Worm (Caenorhabditis elegans) whole organism, early embryonic: ENCODE data around the gene nhr-183.

Source experiments
- ama-1 ChIP-seq: fragments of 150-350 bp; optimal IDR thresholded peaks from 2 replicates; lab custom pipeline; 2014
- ceh-13 ChIP-seq: fragments of 200-800 bp; sonication (Bioruptor generic); optimal IDR thresholded peaks from 2 replicates; lab custom pipeline; 2018; ENCODE audit warnings: mild to moderate bottlenecking, missing genetic modification characterization, missing compliant biosample characterization
- ets-7 ChIP-seq: sonication (generic microtip); optimal IDR thresholded peaks from 2 replicates; lab custom pipeline; 2016; ENCODE audit warnings: missing genotype, missing genetic modification characterization, missing compliant biosample characterization
- flt-1 ChIP-seq: fragments of 200-800 bp; sonication (Bioruptor generic); IDR thresholded peaks from 2 replicates; pipeline ENCODE4 v1.3.6; 2022; ENCODE audit warnings: missing genetic modification characterization, missing compliant biosample characterization
- hmbx-1 ChIP-seq: sonication (generic microtip); optimal IDR thresholded peaks from 2 replicates; lab custom pipeline; 2016; ENCODE audit warnings: mild to moderate bottlenecking, missing genetic modification characterization, missing compliant biosample characterization
- hnd-1 ChIP-seq: sonication (generic microtip); optimal IDR thresholded peaks from 2 replicates; lab custom pipeline; 2016; ENCODE audit warnings: missing genetic modification characterization, missing compliant biosample characterization
- tbx-37 ChIP-seq: fragments of 200-800 bp; sonication (Bioruptor generic); conservative IDR thresholded peaks from 2 replicates; pipeline ENCODE4 v1.3.6; 2022; ENCODE audit warnings: missing genetic modification reagents, missing genetic modification characterization, missing compliant biosample characterization

DNA sequence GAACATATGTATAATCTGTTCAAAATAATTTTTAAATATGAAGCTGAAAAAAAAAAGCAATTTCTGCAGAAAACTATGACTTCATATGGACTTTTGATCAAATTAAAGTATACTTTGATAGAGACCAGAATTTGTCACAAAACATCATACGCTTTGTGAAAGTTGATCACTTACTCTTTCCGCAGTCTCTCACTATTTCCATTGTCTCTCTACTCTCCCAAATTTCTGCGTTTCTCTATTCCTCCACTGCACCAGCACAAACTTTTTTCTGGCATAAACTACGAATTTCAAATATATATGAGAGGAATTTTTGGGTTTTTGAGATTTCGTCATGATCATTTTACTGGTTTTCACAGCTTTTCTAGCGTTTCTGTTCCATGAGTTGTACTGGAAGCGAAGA, 28.6 kb downstream of the nhr-183 start, which contains the start of gene cyp-33C4:
- TF ChIP-seq flt-1 (GFP tag; lab: Robert Waterston, UW) (no peak), hnd-1 (no peak), hmbx-1 (tag; lab: Kevin White, UChicago) (no peak), tbx-37 (GFP tag; lab: Robert Waterston, UW) (no peak), ceh-13 (GFP tag; lab: Kevin White, UChicago) (no peak), ama-1 (lab: Kevin White, UChicago) (no peak), ets-7 (tag; lab: Kevin White, UChicago) (no peak)
